Fruit fly (Drosophila melanogaster) whole organism, wandering third instar larva: Measurements from ENCODE around the gene exd.

Source experiments
- CG9705 ChIP-seq: fragments of 200-800 bp; sonication (Bioruptor generic); optimal IDR thresholded peaks from 2 replicates; lab custom pipeline; 2018; ENCODE audit warnings: missing biosample characterization, mild to moderate bottlenecking, missing genetic modification characterization
- CrebA ChIP-seq: fragments of 200-800 bp; sonication (Bioruptor generic); optimal IDR thresholded peaks from 2 replicates; lab custom pipeline; 2016; ENCODE audit warnings: missing biosample characterization, mild to moderate bottlenecking, missing genetic modification characterization, borderline replicate concordance
- Dfd ChIP-seq: fragments of >200 bp; optimal IDR thresholded peaks from 2 replicates; lab custom pipeline; 2017; ENCODE audit warnings: missing biosample characterization, missing genetic modification characterization
- HLH106 ChIP-seq: fragments of 200-800 bp; optimal IDR thresholded peaks from 3 replicates; lab custom pipeline; 2019; ENCODE audit warnings: missing biosample characterization, mild to moderate bottlenecking, missing genetic modification characterization, moderate library complexity
- Hr78 ChIP-seq: fragments of >200 bp; optimal IDR thresholded peaks from 2 replicates; lab custom pipeline; 2017; ENCODE audit warnings: missing biosample characterization, missing genetic modification characterization
- Hr83 ChIP-seq: fragments of 200-300 bp; sonication (Bioruptor generic); optimal IDR thresholded peaks from 2 replicates; lab custom pipeline; 2016; ENCODE audit warnings: missing biosample characterization, mild to moderate bottlenecking, missing genetic modification characterization, moderate library complexity; ENCODE audit not compliant: poor library complexity, severe bottlenecking
- Jra ChIP-seq: sonication (Bioruptor generic); optimal IDR thresholded peaks from 2 replicates; lab custom pipeline; 2016; ENCODE audit warnings: missing biosample characterization, missing genetic modification characterization
- Mio ChIP-seq: sonication (Bioruptor generic); optimal IDR thresholded peaks from 2 replicates; lab custom pipeline; 2016; ENCODE audit warnings: missing biosample characterization, missing genetic modification characterization
- N ChIP-seq: fragments of >200 bp; optimal IDR thresholded peaks from 2 replicates; lab custom pipeline; 2018; ENCODE audit warnings: missing biosample characterization, missing external identifiers, missing genetic modification characterization
- OdsH ChIP-seq: fragments of 200-800 bp; sonication (Bioruptor generic); optimal IDR thresholded peaks from 2 replicates; lab custom pipeline; 2016; ENCODE audit warnings: missing biosample characterization, mild to moderate bottlenecking, missing genetic modification characterization
- Rel ChIP-seq, 2 experiments: fragments of 200-800 bp; sonication (Bioruptor generic) in 1 of 2; optimal IDR thresholded peaks; 2 replicates in 1 of 2; 3 replicates in 1 of 2; lab custom pipeline; 2016 to 2019; ENCODE audit warnings: mild to moderate bottlenecking in 2 of 2, missing biosample characterization in 2 of 2, missing genetic modification characterization in 2 of 2, moderate library complexity in 1 of 2
- Vsx2 ChIP-seq: fragments of 200-300, 225-300 bp; sonication (Bioruptor generic); optimal IDR thresholded peaks from 2 replicates; lab custom pipeline; 2018; ENCODE audit warnings: missing biosample characterization, missing genetic modification characterization; ENCODE audit not compliant: partially characterized antibody
- brk ChIP-seq: fragments of 200-800 bp; sonication (Bioruptor generic); optimal IDR thresholded peaks from 2 replicates; lab custom pipeline; 2016; ENCODE audit warnings: missing biosample characterization, mild to moderate bottlenecking, missing genetic modification characterization
- dl ChIP-seq, 2 experiments: fragments of 175-275, 200-275 bp in 1 of 2; fragments of 200-275 bp in 1 of 2; sonication (Bioruptor generic); optimal IDR thresholded peaks; lab custom pipeline; 2018; ENCODE audit warnings: mild to moderate bottlenecking in 2 of 2, missing biosample characterization in 2 of 2, missing genetic modification characterization in 2 of 2, moderate library complexity in 2 of 2; ENCODE audit not compliant: partially characterized antibody in 2 of 2, insufficient read depth in 1 of 2
- dmrt93B ChIP-seq: fragments of 200-800 bp; sonication (Bioruptor generic); optimal IDR thresholded peaks from 2 replicates; lab custom pipeline; 2018; ENCODE audit warnings: missing biosample characterization, mild to moderate bottlenecking, missing genetic modification characterization
- dsf ChIP-seq: sonication (Bioruptor generic); optimal IDR thresholded peaks from 2 replicates; lab custom pipeline; 2016; ENCODE audit warnings: missing biosample characterization, missing genetic modification characterization, borderline replicate concordance
- ey ChIP-seq: fragments of 200-800 bp; sonication (Bioruptor generic); optimal IDR thresholded peaks from 2 replicates; lab custom pipeline; 2016; ENCODE audit warnings: missing biosample characterization, missing genetic modification characterization
- foxo ChIP-seq, 2 experiments: fragments of 200-800 bp; sonication (Bioruptor generic); optimal IDR thresholded peaks; 2 replicates in 1 of 2; 3 replicates in 1 of 2; lab custom pipeline; 2016 to 2017; ENCODE audit warnings: missing biosample characterization in 2 of 2, missing genetic modification characterization in 2 of 2
- fru ChIP-seq: fragments of 200-800 bp; sonication (Bioruptor generic); optimal IDR thresholded peaks from 3 replicates; lab custom pipeline; 2016; ENCODE audit warnings: missing biosample characterization, mild to moderate bottlenecking, missing genetic modification characterization
- h ChIP-seq: fragments of 200-800 bp; sonication (Bioruptor generic); optimal IDR thresholded peaks from 3 replicates; lab custom pipeline; 2016; ENCODE audit warnings: missing biosample characterization, mild to moderate bottlenecking, missing genetic modification characterization
- jim ChIP-seq: fragments of 175-275, 200-325 bp; sonication (Bioruptor generic); optimal IDR thresholded peaks from 2 replicates; lab custom pipeline; 2016; ENCODE audit warnings: missing biosample characterization, mild to moderate bottlenecking, missing genetic modification characterization
- psq ChIP-seq: fragments of 200-800 bp; sonication (Bioruptor generic); optimal IDR thresholded peaks from 3 replicates; lab custom pipeline; 2017; ENCODE audit warnings: missing biosample characterization, mild to moderate bottlenecking, missing genetic modification characterization, moderate library complexity
- rgr ChIP-seq: fragments of 200-800 bp; sonication (Bioruptor generic); optimal IDR thresholded peaks from 3 replicates; lab custom pipeline; 2016; ENCODE audit warnings: missing biosample characterization, mild to moderate bottlenecking, missing genetic modification characterization
- sage ChIP-seq: fragments of 200-800 bp; sonication (Bioruptor generic); optimal IDR thresholded peaks from 2 replicates; lab custom pipeline; 2016; ENCODE audit warnings: missing biosample characterization, mild to moderate bottlenecking, missing genetic modification characterization
- sv ChIP-seq: fragments of 200-800 bp; sonication (Bioruptor generic); optimal IDR thresholded peaks from 3 replicates; lab custom pipeline; 2016; ENCODE audit warnings: missing biosample characterization, missing genetic modification characterization
- tai ChIP-seq: sonication (Bioruptor generic); optimal IDR thresholded peaks from 2 replicates; lab custom pipeline; 2016; ENCODE audit warnings: missing biosample characterization, missing genetic modification characterization
- usp ChIP-seq: fragments of >200 bp; optimal IDR thresholded peaks from 2 replicates; lab custom pipeline; 2017; ENCODE audit warnings: missing biosample characterization, missing genetic modification characterization

Gene exd

dm6 chrX:15991618-15992526, at the start of gene exd, which contains the start of the genes CG46312 and eIF5:
Gene exd (plus strand): TSS chrX:15992468.
Gene CG46312 (minus strand): TSS chrX:15991974.
Gene eIF5 (minus strand): TSS chrX:15991974.
- TF ChIP-seq Rel (GFP tag; optimal IDR thresholded peaks at IDR 0.05; lab: Kevin White, UChicago) (no peak), Rel (tag; optimal IDR thresholded peaks at IDR 0.05; lab: Kevin White, UChicago) (peak; percentile 18), ey (GFP tag; lab: Kevin White, UChicago) (no peak), N (no peak), HLH106 (tag; lab: Kevin White, UChicago) (peak; percentile 2), psq (GFP tag; lab: Kevin White, UChicago) (no peak)
- TF ChIP-seq, all 38 proteins: peak for 2

dm6 chrX:15944735-15945323, 47.4 kb upstream of the exd start, which contains the start of gene Rrp47:
Gene Rrp47 (plus strand): TSS chrX:15944897.
- peak; percentile 65 for TF ChIP-seq N
- TF ChIP-seq brk (GFP tag; lab: Kevin White, UChicago) = no peak
- TF ChIP-seq CG9705 (GFP tag; lab: Kevin White, UChicago) = no peak
- no peak for TF ChIP-seq Jra (GFP tag; lab: Kevin White, UChicago)
- TF ChIP-seq dsf (GFP tag; lab: Kevin White, UChicago) = no peak
- TF ChIP-seq ey (GFP tag; lab: Kevin White, UChicago) = no peak
- TF ChIP-seq h (GFP tag; lab: Kevin White, UChicago) = peak; percentile 3

dm6 chrX:15950056-15950455, 42.2 kb upstream of the exd start:
- TF ChIP-seq dl (GFP tag; optimal IDR thresholded peaks at IDR 0.05; lab: Kevin White, UChicago; ENCODE audit: insufficient read depth in 1 of 2, partially characterized antibody in 2 of 2) (no peak), OdsH (GFP tag; lab: Kevin White, UChicago) (no peak), Hr83 (GFP tag; lab: Kevin White, UChicago) (no peak), tai (GFP tag; lab: Kevin White, UChicago) (no peak), Mio (GFP tag; lab: Kevin White, UChicago) (no peak), ey (GFP tag; lab: Kevin White, UChicago) (no peak), CrebA (no peak), Dfd (no peak), sage (GFP tag; lab: Kevin White, UChicago) (no peak), foxo (GFP tag; optimal IDR thresholded peaks at IDR 0.05; lab: Kevin White, UChicago) (no peak), Hr78 (no peak), CG9705 (GFP tag; lab: Kevin White, UChicago) (no peak), brk (GFP tag; lab: Kevin White, UChicago) (no peak), h (GFP tag; lab: Kevin White, UChicago) (no peak), Jra (GFP tag; lab: Kevin White, UChicago) (no peak), jim (GFP tag; lab: Kevin White, UChicago) (no peak), sv (GFP tag; lab: Kevin White, UChicago) (no peak)

dm6 chrX:15969577-15969976, 22.7 kb upstream of the exd start:
- TF ChIP-seq Vsx2 (GFP tag; lab: Kevin White, UChicago) (no peak), rgr (GFP tag; lab: Kevin White, UChicago) (no peak), Rel (GFP tag; optimal IDR thresholded peaks at IDR 0.05; lab: Kevin White, UChicago) (no peak), Rel (tag; optimal IDR thresholded peaks at IDR 0.05; lab: Kevin White, UChicago) (no peak), Hr78 (no peak), Hr83 (GFP tag; lab: Kevin White, UChicago) (no peak), Jra (GFP tag; lab: Kevin White, UChicago) (no peak), ey (GFP tag; lab: Kevin White, UChicago) (no peak), fru (GFP tag; lab: Kevin White, UChicago) (no peak), sage (GFP tag; lab: Kevin White, UChicago) (no peak), dsf (GFP tag; lab: Kevin White, UChicago) (no peak)

dm6 chrX:15971574-15971973, 20.7 kb upstream of the exd start:
- no peak for TF ChIP-seq sage (GFP tag; lab: Kevin White, UChicago)
- TF ChIP-seq HLH106 (tag; lab: Kevin White, UChicago) = no peak
- no peak for TF ChIP-seq tai (GFP tag; lab: Kevin White, UChicago)
- TF ChIP-seq Dfd = no peak
- no peak for TF ChIP-seq sv (GFP tag; lab: Kevin White, UChicago)
- no peak for TF ChIP-seq ey (GFP tag; lab: Kevin White, UChicago)
- no peak for TF ChIP-seq usp (GFP tag; lab: Kevin White, UChicago)
- TF ChIP-seq dmrt93B (GFP tag; lab: Kevin White, UChicago) = no peak
